Fruit fly (Drosophila melanogaster): ENCODE data around the gene Rad17.

- TF ChIP-seq Ets98B (GFP tag; IDR thresholded peaks at IDR 0.05) (no peak), Snoo (tag; optimal IDR thresholded peaks at IDR 0.05) (no peak), rn (GFP tag; IDR thresholded peaks at IDR 0.05) (no peak), Pif1A (GFP tag; optimal IDR thresholded peaks at IDR 0.05) (no peak), CG8159 (tag; optimal IDR thresholded peaks at IDR 0.05) (peak; percentile 46)
Observed at dm6 chr3R:14622571-14622970, 40.4 kb downstream of the Rad17 start.
